Worm (Caenorhabditis elegans): ENCODE data around the gene fan-1.
"Not testable (repeated sequence)": the region's sequence is repeated elsewhere in the genome, so short reads cannot be mapped to it uniquely, and the experiment has no call there.

ce11 chrIV:6594871-6595270, 46.4 kb downstream of the fan-1 start, which contains the start of gene nspb-3:
- TF ChIP-seq zag-1 (tag; optimal IDR thresholded peaks at IDR 0.05); unc-39 (tag; optimal IDR thresholded peaks at IDR 0.05); daf-16 (GFP tag; optimal IDR thresholded peaks at IDR 0.05); daf-16 (tag; optimal IDR thresholded peaks at IDR 0.05); pqm-1 (tag; optimal IDR thresholded peaks at IDR 0.05); mdl-1 (tag; optimal IDR thresholded peaks at IDR 0.05); Y75B8A.6 (GFP tag; IDR thresholded peaks at IDR 0.05); rbr-2 (tag; optimal IDR thresholded peaks at IDR 0.05); ama-1 (optimal IDR thresholded peaks at IDR 0.05); lin-13 (GFP tag; optimal IDR thresholded peaks at IDR 0.05); aly-2 (tag; optimal IDR thresholded peaks at IDR 0.05); fos-1 (tag; optimal IDR thresholded peaks at IDR 0.05): not testable (repeated sequence)

Measured in whole organism, L4 larva.